Fruit fly (Drosophila melanogaster): ENCODE data around the gene CG31415.

The CG31415 gene

DNA sequence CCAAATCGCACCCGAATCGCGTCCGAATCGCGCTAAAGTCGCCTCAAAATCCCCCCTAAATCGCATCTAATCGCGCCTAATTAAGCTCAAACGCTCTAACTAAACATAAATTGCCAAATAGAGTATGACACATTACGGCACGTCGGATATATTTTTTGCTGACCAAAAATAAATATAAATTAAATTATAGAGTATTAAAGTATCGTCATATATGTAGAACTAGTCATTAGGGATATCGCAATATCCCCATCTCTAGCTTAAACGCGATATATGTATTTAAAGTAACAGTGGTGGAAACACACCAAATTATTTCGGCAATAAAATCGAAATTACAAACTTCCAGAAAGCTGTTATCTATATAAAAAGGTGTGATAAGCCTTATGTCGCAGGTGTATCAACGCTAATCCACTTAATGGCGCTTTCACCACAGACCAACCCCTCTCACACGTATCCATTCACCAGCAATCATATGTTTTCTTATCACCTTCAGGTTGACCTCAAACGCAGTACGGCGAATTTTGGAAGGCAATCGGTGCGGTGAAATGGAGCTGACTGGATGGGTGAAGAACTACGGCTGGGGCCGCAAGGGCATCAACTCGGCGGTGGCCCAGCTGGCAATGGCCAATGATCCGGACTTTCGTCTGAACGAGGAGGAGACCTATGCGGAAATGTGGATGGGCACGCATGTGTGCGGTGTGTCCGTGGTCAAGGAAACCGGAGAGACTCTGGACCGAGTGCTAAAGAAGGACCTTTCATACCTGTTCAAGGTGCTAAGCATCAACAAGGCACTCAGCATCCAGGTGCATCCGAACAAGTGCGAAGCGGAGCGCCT is 16.3 kb downstream of the CG31415 start, which contains the start of gene Mpi (continued):
- no peak for TF ChIP-seq sqz (GFP tag; optimal IDR thresholded peaks at IDR 0.05)
- TF ChIP-seq Hr39 (optimal IDR thresholded peaks at IDR 0.05), result no peak
- no peak for TF ChIP-seq CG11093 (GFP tag; IDR thresholded peaks at IDR 0.05)
- 0 out of 2 replicates have a peak, but pooled peaks have one; percentile 45 for TF ChIP-seq ato (GFP tag; IDR thresholded peaks at IDR 0.05; ENCODE audit: partially characterized antibody)
- TF ChIP-seq CG7372 (GFP tag; IDR thresholded peaks at IDR 0.05), result no peak
- 0 out of 2 replicates have a peak, but pooled peaks have one; percentile 50 for TF ChIP-seq sna (GFP tag; IDR thresholded peaks at IDR 0.05; ENCODE audit: partially characterized antibody)
- no peak for TF ChIP-seq CG4328 (GFP tag; optimal IDR thresholded peaks at IDR 0.05)
- TF ChIP-seq Aef1 (GFP tag; IDR thresholded peaks at IDR 0.05), result no peak
- peak; percentile 19; the same call in 1 of the 2 replicates for TF ChIP-seq slbo (GFP tag; IDR thresholded peaks at IDR 0.05)
- TF ChIP-seq Ravus (GFP tag; IDR thresholded peaks at IDR 0.05), result no peak
- TF ChIP-seq Camta (GFP tag; optimal IDR thresholded peaks at IDR 0.05), result no peak
- TF ChIP-seq Dek (tag; optimal IDR thresholded peaks at IDR 0.05), result no peak
- TF ChIP-seq Sin3A (optimal IDR thresholded peaks at IDR 0.05), result no peak
- no peak for TF ChIP-seq CG8944 (GFP tag; optimal IDR thresholded peaks at IDR 0.05)
- peak; percentile 71 for TF ChIP-seq ftz-f1 (GFP tag; optimal IDR thresholded peaks at IDR 0.05)
- TF ChIP-seq Bdp1 (GFP tag; optimal IDR thresholded peaks at IDR 0.05), result no peak
- no peak for TF ChIP-seq stc (GFP tag; IDR thresholded peaks at IDR 0.05)
- TF ChIP-seq seq (GFP tag; IDR thresholded peaks at IDR 0.05), result no peak; the same call in 1 of the 2 replicates
- peak; percentile 81 for TF ChIP-seq sens (GFP tag)
- TF ChIP-seq B-H1 (GFP tag; IDR thresholded peaks at IDR 0.05), result no peak; the same call in 2 of the 3 replicates
- no peak for TF ChIP-seq CG3407 (GFP tag; optimal IDR thresholded peaks at IDR 0.05)
- TF ChIP-seq salm (tag; optimal IDR thresholded peaks at IDR 0.05), result peak; percentile 41
- no peak for TF ChIP-seq Ets65A (GFP tag)
- TF ChIP-seq CG17802 (tag; optimal IDR thresholded peaks at IDR 0.05), result peak; percentile 18
- TF ChIP-seq esg (GFP tag; conservative IDR thresholded peaks at IDR 0.05), result no peak
- TF ChIP-seq fru (optimal IDR thresholded peaks at IDR 0.05), result no peak
- TF ChIP-seq lola (GFP tag; optimal IDR thresholded peaks at IDR 0.05), result peak in 1 of 3 experiments; percentile 44
- TF ChIP-seq sug (tag; optimal IDR thresholded peaks at IDR 0.05), result peak; percentile 56
- no peak for TF ChIP-seq tio (GFP tag; optimal IDR thresholded peaks at IDR 0.05)
- peak; percentile 18 for TF ChIP-seq CG1233 (GFP tag; optimal IDR thresholded peaks at IDR 0.05)
- TF ChIP-seq grau (tag; optimal IDR thresholded peaks at IDR 0.05), result no peak
- TF ChIP-seq CG10267 (tag; optimal IDR thresholded peaks at IDR 0.05), result peak; percentile 48
- peak; percentile 22 for TF ChIP-seq CG7987 (GFP tag; optimal IDR thresholded peaks at IDR 0.05)
- TF ChIP-seq CG3847 (GFP tag; IDR thresholded peaks at IDR 0.05), result no peak
- peak; percentile 17; the same call in 1 of the 3 replicates for TF ChIP-seq dysf (GFP tag; IDR thresholded peaks at IDR 0.05)
- peak; percentile 63 for TF ChIP-seq unc-4 (GFP tag; IDR thresholded peaks at IDR 0.05; ENCODE audit: partially characterized antibody)
- no peak for TF ChIP-seq Eip74EF (GFP tag; optimal IDR thresholded peaks at IDR 0.05)
- TF ChIP-seq Atf6 (GFP tag; IDR thresholded peaks at IDR 0.05), result peak; percentile 29
- peak; percentile 37 for TF ChIP-seq lilli (GFP tag; optimal IDR thresholded peaks at IDR 0.05)
- TF ChIP-seq Six4 (GFP tag; optimal IDR thresholded peaks at IDR 0.05), result no peak
- no peak for TF ChIP-seq CG4854 (GFP tag; optimal IDR thresholded peaks at IDR 0.05)
- TF ChIP-seq Rx (GFP tag; IDR thresholded peaks at IDR 0.05), result no peak
- TF ChIP-seq Xrp1 (GFP tag; IDR thresholded peaks at IDR 0.05), result peak; percentile 49; the same call in 1 of the 2 replicates
- peak; percentile 21 for TF ChIP-seq D (optimal IDR thresholded peaks at IDR 0.05)
- no peak for TF ChIP-seq D (GFP tag; optimal IDR thresholded peaks at IDR 0.05)
- TF ChIP-seq nmo (GFP tag; optimal IDR thresholded peaks at IDR 0.05), result peak; percentile 49
- TF ChIP-seq Hand (GFP tag; optimal IDR thresholded peaks at IDR 0.05), result peak; percentile 21
- peak; percentile 53; the same call in 2 of the 3 replicates for TF ChIP-seq Doc3 (GFP tag; IDR thresholded peaks at IDR 0.05; ENCODE audit: partially characterized antibody)
